Fruit fly (Drosophila melanogaster): ENCODE data around the gene ath.
A peak's percentile ranks its signal among the peaks of the same experiment; 100 is the strongest.

Gene ath

dm6 chr2L:10210631-10211557 lies at the start of gene ath, which contains the start of gene CG5727:
ath (plus strand) TSS chr2L:10211143.
CG5727 (minus strand) TSS chr2L:10210681.
- no peak for TF ChIP-seq noc (tag; optimal IDR thresholded peaks at IDR 0.05)

DNA sequence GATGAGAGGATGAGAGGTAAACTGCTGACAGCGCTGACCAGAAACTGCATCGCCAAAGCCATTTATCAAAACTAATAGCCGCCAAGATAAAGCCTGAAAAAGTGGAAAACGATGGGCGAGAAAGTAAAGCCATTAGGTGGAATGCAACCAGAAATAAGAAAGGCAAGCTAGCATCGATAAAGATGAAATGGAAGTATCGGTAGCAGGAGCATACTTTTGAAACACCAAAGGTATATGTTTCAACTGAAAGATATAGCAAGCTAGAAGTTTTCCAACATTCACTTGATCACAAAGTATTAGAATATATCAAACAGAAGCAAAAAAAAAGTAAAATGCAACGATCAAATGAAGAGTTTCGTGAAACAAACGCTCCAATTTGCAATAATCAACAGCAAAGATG lies 38.5 kb upstream of the ath start, which contains the start of gene CG13137:
TSS of gene CG13137 (plus strand) at position 301 of the 400 bp plus-strand sequence.
- TF ChIP-seq noc (tag; optimal IDR thresholded peaks at IDR 0.05) = no peak

DNA sequence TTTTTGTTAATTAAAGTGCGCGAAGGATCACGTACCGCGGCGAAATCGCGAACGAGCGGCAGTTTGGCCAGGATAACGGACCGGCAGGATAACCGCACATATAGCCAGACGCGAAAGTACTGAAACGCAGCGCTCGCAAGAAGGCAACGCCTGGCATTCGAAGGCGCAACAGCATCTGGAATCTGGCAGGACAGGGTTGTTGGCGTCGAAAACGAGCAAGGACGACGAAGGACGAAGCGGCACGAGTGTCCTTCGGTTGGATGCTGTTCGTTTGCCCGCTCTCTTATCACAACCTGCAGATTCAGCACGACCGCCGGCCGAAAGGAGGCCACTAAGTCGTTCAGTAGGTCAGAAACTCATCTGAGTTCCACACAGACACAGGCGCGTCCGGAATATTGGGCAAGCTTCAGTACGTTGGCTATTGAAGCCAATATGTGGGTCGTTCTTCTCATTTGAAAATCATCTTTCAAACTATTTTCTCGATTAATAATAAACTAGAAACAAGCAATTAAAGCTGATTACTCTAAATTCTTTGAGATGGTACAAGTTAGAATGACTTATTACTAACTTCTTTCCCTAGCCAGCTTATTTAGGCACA lies 30.7 kb upstream of the ath start, which contains the start of gene CG44153:
TSS of gene CG44153 (minus strand) at position 75 of the 598 bp plus-strand sequence.
- TF ChIP-seq noc (tag; optimal IDR thresholded peaks at IDR 0.05) = no peak

- TF ChIP-seq noc (tag; optimal IDR thresholded peaks at IDR 0.05) = no peak
Measured at dm6 chr2L:10191396-10191795, 19.5 kb upstream of the ath start, which contains the start of gene Fum4. Fum4 (minus strand) TSS chr2L:10191496.

- TF ChIP-seq noc (tag; optimal IDR thresholded peaks at IDR 0.05) = no peak
Measured at dm6 chr2L:10198911-10199310, 12.0 kb upstream of the ath start, which contains the start of gene Sur. Sur (minus strand) TSS chr2L:10199117.

- TF ChIP-seq noc (tag; optimal IDR thresholded peaks at IDR 0.05) = peak; percentile 88
Measured at dm6 chr2L:10200847-10201246, 10.1 kb upstream of the ath start, which contains the start of the genes Ripalpha and RpL7. Ripalpha (minus strand) TSS chr2L:10200974. RpL7 (plus strand) TSS chr2L:10201004.

DNA sequence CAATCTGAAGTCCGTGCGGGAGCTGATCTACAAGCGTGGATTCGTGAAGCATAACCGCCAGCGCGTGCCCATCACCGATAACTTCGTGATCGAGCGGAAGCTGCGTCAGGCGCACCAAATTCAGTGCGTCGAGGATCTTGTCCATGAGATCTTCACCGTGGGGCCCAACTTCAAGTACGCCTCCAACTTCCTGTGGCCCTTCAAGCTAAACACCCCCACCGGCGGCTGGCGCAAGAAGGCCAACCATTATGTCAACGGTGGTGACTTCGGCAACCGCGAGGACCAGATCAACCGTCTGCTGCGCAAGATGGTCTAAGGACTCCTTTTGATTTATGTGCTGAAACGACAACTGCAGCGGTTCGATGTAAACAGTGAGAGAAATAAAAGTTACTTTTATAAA lies 9.2 kb upstream of the ath start:
- no peak for TF ChIP-seq noc (tag; optimal IDR thresholded peaks at IDR 0.05)

dm6 chr2L:10203933-10204509 lies 6.9 kb upstream of the ath start, which contains the start of gene CG34159:
CG34159 (minus strand) TSS chr2L:10204317.
- TF ChIP-seq noc (tag; optimal IDR thresholded peaks at IDR 0.05) = peak; percentile 13

DNA sequence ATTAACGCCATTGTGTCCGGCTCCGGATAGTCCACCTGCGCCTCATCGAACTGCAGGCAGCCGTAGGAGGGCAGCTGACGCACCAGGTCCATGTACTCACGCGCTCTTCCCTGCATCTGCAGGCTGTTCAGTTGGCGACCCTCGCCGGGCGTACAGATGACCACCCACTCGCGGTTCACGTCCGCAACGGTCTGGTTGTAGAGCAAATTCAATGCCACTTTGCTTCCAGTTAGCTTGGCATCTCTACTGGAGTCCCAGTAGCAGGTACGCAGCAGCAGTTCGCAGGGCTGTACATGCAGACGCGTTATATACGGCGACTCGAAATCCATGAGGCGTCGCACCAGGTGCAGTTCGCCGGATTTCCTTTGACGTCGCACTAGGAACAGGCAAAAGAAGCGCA lies 5.0 kb upstream of the ath start:
- TF ChIP-seq noc (tag; optimal IDR thresholded peaks at IDR 0.05) = no peak

- no peak for TF ChIP-seq noc (tag; optimal IDR thresholded peaks at IDR 0.05)
Measured at dm6 chr2L:10206633-10207162, 4.2 kb upstream of the ath start, which contains the start of gene Snx17. Snx17 (minus strand) TSS chr2L:10206961.

DNA sequence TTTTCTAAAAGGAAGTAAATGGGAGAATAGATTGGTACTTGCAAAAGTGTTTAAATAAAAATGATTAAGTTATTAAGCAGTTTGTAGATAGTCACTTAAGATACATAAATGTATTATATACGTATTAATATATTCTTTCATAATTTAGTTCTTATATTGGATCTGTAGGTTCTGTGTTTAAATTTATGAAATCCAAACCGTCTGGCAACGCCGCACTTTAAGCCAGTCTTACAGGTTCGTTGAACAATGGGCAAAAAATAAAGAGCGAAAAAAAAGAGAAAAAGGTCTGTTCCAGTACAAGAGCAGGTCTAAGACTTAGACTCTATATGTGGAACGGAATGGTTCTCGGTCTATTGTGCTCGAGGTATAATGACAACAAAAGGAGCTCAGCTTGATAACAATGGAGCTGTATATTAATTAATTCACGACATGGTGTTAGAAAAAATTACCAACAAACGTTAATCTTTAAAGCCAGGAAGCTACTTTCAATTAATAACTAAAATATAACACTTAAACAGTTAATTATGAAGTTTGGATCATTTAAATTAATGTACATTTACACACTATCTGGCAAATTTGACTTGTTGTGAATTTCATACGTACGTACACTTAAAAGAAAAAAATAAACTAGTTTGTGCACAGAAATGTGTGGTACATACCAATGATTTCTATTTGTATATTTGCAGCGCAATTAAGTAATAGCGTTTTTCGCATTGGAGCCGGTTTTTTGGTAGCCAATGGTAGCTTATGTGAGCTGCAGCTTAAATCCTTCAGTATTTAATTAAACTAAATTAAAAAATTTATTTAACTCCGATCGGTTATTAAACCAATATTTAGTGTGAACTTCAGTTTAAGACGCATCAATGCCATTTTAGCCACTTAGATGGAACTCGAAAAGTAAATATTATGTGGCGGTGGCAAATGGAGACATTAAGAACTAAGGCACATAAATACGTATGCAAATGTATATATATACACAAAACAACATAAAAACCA lies 1.8 kb upstream of the ath start, which contains the start of gene CG5731:
TSS of gene CG5731 (minus strand) at position 946 of the 996 bp plus-strand sequence.
- TF ChIP-seq noc (tag; optimal IDR thresholded peaks at IDR 0.05) = no peak

- TF ChIP-seq noc (tag; optimal IDR thresholded peaks at IDR 0.05) = no peak
Measured at dm6 chr2L:10220010-10220409, 9.1 kb downstream of the ath start.

DNA sequence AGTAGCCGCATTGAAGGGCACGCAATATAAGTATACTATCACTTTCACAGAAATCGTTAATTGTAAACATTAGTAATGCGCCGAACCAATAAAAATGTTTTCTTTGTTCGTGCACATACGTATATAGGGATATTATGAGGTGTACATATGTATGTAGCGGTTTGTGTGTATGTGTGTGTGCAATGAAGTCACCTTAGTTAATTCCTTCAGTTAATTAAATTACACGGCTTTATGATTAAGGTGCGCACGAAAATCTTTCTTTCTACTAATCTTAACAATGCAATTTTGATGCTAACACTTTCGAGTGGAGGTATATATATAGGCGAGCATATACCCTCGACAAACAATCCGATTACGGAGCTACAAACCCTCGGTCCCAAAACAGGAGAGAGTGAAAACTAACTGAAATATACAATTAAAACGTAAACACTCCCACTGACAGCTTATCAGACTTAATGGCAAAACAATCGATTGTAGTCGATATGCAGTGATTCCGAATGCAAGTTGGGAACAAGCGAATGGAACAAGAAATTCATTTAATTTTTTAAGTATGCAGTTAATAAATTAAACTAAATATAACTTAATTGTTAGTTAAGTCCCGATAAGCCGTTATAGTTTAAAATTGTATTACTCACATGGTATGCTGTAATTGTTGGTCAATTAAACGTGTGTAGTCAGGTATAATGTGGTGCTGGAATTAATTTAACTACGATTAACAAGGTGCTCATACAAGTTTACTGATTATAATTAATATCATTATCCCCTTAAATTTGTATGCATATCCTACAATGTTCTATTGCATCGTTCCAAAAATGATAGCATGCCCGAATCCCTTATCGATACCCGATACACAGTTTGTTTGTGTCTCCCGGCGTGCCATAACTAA lies 9.8 kb downstream of the ath start, which contains the start of the genes Npc1a and Prosalpha6:
TSS of gene Npc1a (minus strand) at position 716 of the 886 bp plus-strand sequence.
TSS of gene Prosalpha6 (plus strand) at position 851 of the 886 bp plus-strand sequence.
- no peak for TF ChIP-seq noc (tag; optimal IDR thresholded peaks at IDR 0.05)

All from whole organism, larva.